Worm (Caenorhabditis elegans): ENCODE measurements around the gene rdy-2.

The rdy-2 gene

ce11 chrV:13624424-13624823, 23.6 kb upstream of the rdy-2 start, which contains the start of gene F53F4.11:
Gene F53F4.11, minus strand, starts transcription at chrV:13624524.
- TF ChIP-seq med-1 (GFP tag; optimal IDR thresholded peaks at IDR 0.05; ENCODE audit: insufficient read depth) (no peak), tab-1 (GFP tag; IDR thresholded peaks at IDR 0.05) (no peak), ztf-29 (GFP tag; IDR thresholded peaks at IDR 0.05) (no peak), ztf-23 (GFP tag; IDR thresholded peaks at IDR 0.05) (no peak), cog-1 (tag; optimal IDR thresholded peaks at IDR 0.05) (no peak), klf-2 (GFP tag; conservative IDR thresholded peaks at IDR 0.05) (no peak), ref-1 (GFP tag; conservative IDR thresholded peaks at IDR 0.05) (no peak), flt-1 (GFP tag; IDR thresholded peaks at IDR 0.05) (no peak), T22C8.4 (GFP tag; IDR thresholded peaks at IDR 0.05) (no peak)

ce11 chrV:13621720-13622119, 20.9 kb upstream of the rdy-2 start, which contains the start of gene F53F4.16:
Gene F53F4.16, minus strand, starts transcription at chrV:13621820.
- TF ChIP-seq T22C8.4 (GFP tag; IDR thresholded peaks at IDR 0.05) (no peak), tab-1 (GFP tag; IDR thresholded peaks at IDR 0.05) (no peak), ref-1 (GFP tag; conservative IDR thresholded peaks at IDR 0.05) (no peak), ztf-29 (GFP tag; IDR thresholded peaks at IDR 0.05) (no peak), klf-2 (GFP tag; conservative IDR thresholded peaks at IDR 0.05) (no peak)

- TF ChIP-seq flt-1 (GFP tag; IDR thresholded peaks at IDR 0.05) (no peak), ztf-29 (GFP tag; IDR thresholded peaks at IDR 0.05) (no peak), klf-2 (GFP tag; conservative IDR thresholded peaks at IDR 0.05) (no peak), med-1 (GFP tag; optimal IDR thresholded peaks at IDR 0.05; ENCODE audit: insufficient read depth) (no peak), cog-1 (tag; optimal IDR thresholded peaks at IDR 0.05) (no peak), T22C8.4 (GFP tag; IDR thresholded peaks at IDR 0.05) (no peak), tab-1 (GFP tag; IDR thresholded peaks at IDR 0.05) (no peak), ref-1 (GFP tag; conservative IDR thresholded peaks at IDR 0.05) (no peak), ztf-23 (GFP tag; IDR thresholded peaks at IDR 0.05) (no peak)
Observed at ce11 chrV:13620676-13621075, 19.9 kb upstream of the rdy-2 start, which contains the start of gene F53F4.15. Gene F53F4.15, plus strand, starts transcription at chrV:13620976.

ce11 chrV:13619752-13620151, 19.0 kb upstream of the rdy-2 start, which contains the start of gene srd-11:
Gene srd-11, minus strand, starts transcription at chrV:13619852.
- TF ChIP-seq cog-1 (tag; optimal IDR thresholded peaks at IDR 0.05) = no peak
- TF ChIP-seq ztf-29 (GFP tag; IDR thresholded peaks at IDR 0.05) = no peak
- TF ChIP-seq tab-1 (GFP tag; IDR thresholded peaks at IDR 0.05) = no peak
- TF ChIP-seq flt-1 (GFP tag; IDR thresholded peaks at IDR 0.05) = no peak
- TF ChIP-seq ztf-23 (GFP tag; IDR thresholded peaks at IDR 0.05) = no peak
- TF ChIP-seq T22C8.4 (GFP tag; IDR thresholded peaks at IDR 0.05) = no peak
- no peak for TF ChIP-seq med-1 (GFP tag; optimal IDR thresholded peaks at IDR 0.05; ENCODE audit: insufficient read depth)
- no peak for TF ChIP-seq klf-2 (GFP tag; conservative IDR thresholded peaks at IDR 0.05)
- TF ChIP-seq ref-1 (GFP tag; conservative IDR thresholded peaks at IDR 0.05) = no peak

ce11 chrV:13613870-13614269, 13.1 kb upstream of the rdy-2 start, which contains the start of gene F53F4.7:
Gene F53F4.7, minus strand, starts transcription at chrV:13613970.
- TF ChIP-seq cog-1 (tag; optimal IDR thresholded peaks at IDR 0.05) (no peak), med-1 (GFP tag; optimal IDR thresholded peaks at IDR 0.05; ENCODE audit: insufficient read depth) (no peak), tab-1 (GFP tag; IDR thresholded peaks at IDR 0.05) (no peak), ztf-29 (GFP tag; IDR thresholded peaks at IDR 0.05) (no peak), ref-1 (GFP tag; conservative IDR thresholded peaks at IDR 0.05) (no peak), ztf-23 (GFP tag; IDR thresholded peaks at IDR 0.05) (no peak), klf-2 (GFP tag; conservative IDR thresholded peaks at IDR 0.05) (no peak), flt-1 (GFP tag; IDR thresholded peaks at IDR 0.05) (no peak), T22C8.4 (GFP tag; IDR thresholded peaks at IDR 0.05) (no peak)

- TF ChIP-seq cog-1 (tag; optimal IDR thresholded peaks at IDR 0.05) (no peak), flt-1 (GFP tag; IDR thresholded peaks at IDR 0.05) (no peak), klf-2 (GFP tag; conservative IDR thresholded peaks at IDR 0.05) (no peak), T22C8.4 (GFP tag; IDR thresholded peaks at IDR 0.05) (no peak), tab-1 (GFP tag; IDR thresholded peaks at IDR 0.05) (no peak), ztf-23 (GFP tag; IDR thresholded peaks at IDR 0.05) (no peak), ztf-29 (GFP tag; IDR thresholded peaks at IDR 0.05) (no peak), ref-1 (GFP tag; conservative IDR thresholded peaks at IDR 0.05) (no peak), med-1 (GFP tag; optimal IDR thresholded peaks at IDR 0.05; ENCODE audit: insufficient read depth) (no peak)
Observed at ce11 chrV:13611782-13612181, 11.0 kb upstream of the rdy-2 start, which contains the start of gene spig-9. Gene spig-9, minus strand, starts transcription at chrV:13611882.

- TF ChIP-seq ref-1 (GFP tag; conservative IDR thresholded peaks at IDR 0.05) = no peak
- TF ChIP-seq ztf-29 (GFP tag; IDR thresholded peaks at IDR 0.05) = no peak
- no peak for TF ChIP-seq tab-1 (GFP tag; IDR thresholded peaks at IDR 0.05)
- no peak for TF ChIP-seq klf-2 (GFP tag; conservative IDR thresholded peaks at IDR 0.05)
- no peak for TF ChIP-seq cog-1 (tag; optimal IDR thresholded peaks at IDR 0.05)
- TF ChIP-seq ztf-23 (GFP tag; IDR thresholded peaks at IDR 0.05) = no peak
- no peak for TF ChIP-seq flt-1 (GFP tag; IDR thresholded peaks at IDR 0.05)
- TF ChIP-seq med-1 (GFP tag; optimal IDR thresholded peaks at IDR 0.05; ENCODE audit: insufficient read depth) = no peak
- no peak for TF ChIP-seq T22C8.4 (GFP tag; IDR thresholded peaks at IDR 0.05)
Observed at ce11 chrV:13609806-13610205, 9.0 kb upstream of the rdy-2 start.

- TF ChIP-seq ztf-29 (GFP tag; IDR thresholded peaks at IDR 0.05) (no peak), ref-1 (GFP tag; conservative IDR thresholded peaks at IDR 0.05) (no peak), T22C8.4 (GFP tag; IDR thresholded peaks at IDR 0.05) (no peak), ztf-23 (GFP tag; IDR thresholded peaks at IDR 0.05) (no peak)
Observed at ce11 chrV:13608486-13608885, 7.7 kb upstream of the rdy-2 start.

- no peak for TF ChIP-seq klf-2 (GFP tag; conservative IDR thresholded peaks at IDR 0.05)
- no peak for TF ChIP-seq T22C8.4 (GFP tag; IDR thresholded peaks at IDR 0.05)
- no peak for TF ChIP-seq tab-1 (GFP tag; IDR thresholded peaks at IDR 0.05)
- no peak for TF ChIP-seq ref-1 (GFP tag; conservative IDR thresholded peaks at IDR 0.05)
- TF ChIP-seq med-1 (GFP tag; optimal IDR thresholded peaks at IDR 0.05; ENCODE audit: insufficient read depth) = no peak
- TF ChIP-seq ztf-29 (GFP tag; IDR thresholded peaks at IDR 0.05) = no peak
- TF ChIP-seq ztf-23 (GFP tag; IDR thresholded peaks at IDR 0.05) = no peak
- TF ChIP-seq flt-1 (GFP tag; IDR thresholded peaks at IDR 0.05) = no peak
- TF ChIP-seq cog-1 (tag; optimal IDR thresholded peaks at IDR 0.05) = no peak
Observed at ce11 chrV:13606651-13607242, 6.0 kb upstream of the rdy-2 start, which contains the start of gene fmo-4. Gene fmo-4, minus strand, starts transcription at chrV:13606701.

Data from whole organism, midembryonic.